Worm (Caenorhabditis elegans) whole organism, midembryonic: ENCODE measurements around the gene rps-28.

Source experiments
- flt-1 ChIP-seq: fragments of 200-800 bp; sonication (Bioruptor generic); IDR thresholded peaks from 2 replicates; pipeline ENCODE4 v1.3.6; 2022; ENCODE audit warnings: missing genetic modification characterization, missing compliant biosample characterization
- ref-1 ChIP-seq: fragments of 200-800 bp; sonication (Bioruptor generic); conservative IDR thresholded peaks from 2 replicates; pipeline ENCODE4 v1.3.6; 2022; ENCODE audit warnings: missing genetic modification reagents, missing genetic modification characterization, missing compliant biosample characterization
- tab-1 ChIP-seq: fragments of 200-800 bp; sonication (Bioruptor generic); IDR thresholded peaks from 2 replicates; pipeline ENCODE4 v1.3.6; 2022; ENCODE audit warnings: missing genetic modification characterization, missing compliant biosample characterization

DNA sequence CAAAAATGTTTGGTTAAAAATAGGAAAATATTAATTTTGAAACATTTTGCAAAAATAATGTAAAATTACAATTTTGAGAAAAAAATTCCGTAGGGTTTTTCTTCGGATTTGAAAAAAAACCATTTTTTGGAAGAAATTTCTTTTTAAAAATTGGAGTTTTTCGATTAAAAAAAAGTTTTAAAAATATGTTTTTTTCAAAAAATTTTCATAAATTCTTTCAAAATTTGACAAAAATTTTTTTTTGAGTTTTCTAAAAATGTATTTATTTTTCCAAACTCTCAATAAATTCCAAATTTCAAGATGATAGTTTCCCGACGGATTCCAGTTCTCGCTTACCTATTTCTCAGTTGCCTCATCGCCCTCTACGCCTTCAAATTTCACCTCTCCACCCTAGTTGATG lies 40.1 kb downstream of the rps-28 start, which contains the start of gene bus-2:
- no peak for TF ChIP-seq tab-1 (GFP tag; lab: Robert Waterston, UW)
- TF ChIP-seq flt-1 (GFP tag; lab: Robert Waterston, UW) = no peak
- no peak for TF ChIP-seq ref-1
